Worm (Caenorhabditis elegans) whole organism, late embryonic: ENCODE data around the gene R07A4.2.

Source experiments
- ama-1 ChIP-seq: fragments of 150-350 bp; optimal IDR thresholded peaks from 2 replicates; lab custom pipeline; 2014
- ceh-2 ChIP-seq: sonication (generic microtip); optimal IDR thresholded peaks from 2 replicates; lab custom pipeline; 2016; ENCODE audit warnings: missing genotype, missing genetic modification characterization, missing compliant biosample characterization
- ceh-34 ChIP-seq: sonication (generic microtip); optimal IDR thresholded peaks from 2 replicates; lab custom pipeline; 2016; ENCODE audit warnings: mild to moderate bottlenecking, missing genetic modification characterization, missing compliant biosample characterization
- dve-1 ChIP-seq: sonication (generic microtip); optimal IDR thresholded peaks from 2 replicates; lab custom pipeline; 2017; ENCODE audit warnings: antibody characterized with exemption, mild to moderate bottlenecking, missing genetic modification characterization, missing compliant biosample characterization
- elt-2 ChIP-seq: sonication (generic microtip); optimal IDR thresholded peaks from 2 replicates; lab custom pipeline; 2016; ENCODE audit warnings: missing genetic modification reagents, missing genetic modification characterization, missing compliant biosample characterization
- ets-4 ChIP-seq: sonication (generic microtip); optimal IDR thresholded peaks from 2 replicates; lab custom pipeline; 2016; ENCODE audit warnings: missing genetic modification characterization, missing compliant biosample characterization
- fkh-6 ChIP-seq: sonication (generic microtip); optimal IDR thresholded peaks from 2 replicates; lab custom pipeline; 2016; ENCODE audit warnings: missing genetic modification characterization, missing compliant biosample characterization
- nhr-11 ChIP-seq: fragments of 150-350 bp; optimal IDR thresholded peaks from 2 replicates; lab custom pipeline; 2014; ENCODE audit warnings: missing biosample characterization, missing genetic modification characterization
- pha-4 ChIP-seq: fragments of 150-350 bp; optimal IDR thresholded peaks from 2 replicates; lab custom pipeline; 2018; ENCODE audit warnings: missing biosample characterization, missing genetic modification reagents, missing genetic modification characterization
- rnt-1 ChIP-seq: sonication (generic microtip); optimal IDR thresholded peaks from 2 replicates; lab custom pipeline; 2016; ENCODE audit warnings: missing genetic modification characterization, missing compliant biosample characterization
- sox-4 ChIP-seq: sonication (generic microtip); optimal IDR thresholded peaks from 2 replicates; lab custom pipeline; 2017; ENCODE audit warnings: mild to moderate bottlenecking, missing genetic modification characterization, inconsistent platforms, missing compliant biosample characterization
- ttx-3 ChIP-seq: sonication (generic microtip); optimal IDR thresholded peaks from 2 replicates; lab custom pipeline; 2016; ENCODE audit warnings: missing genetic modification reagents, missing genetic modification characterization, missing compliant biosample characterization
- unc-55 ChIP-seq: sonication (generic microtip); optimal IDR thresholded peaks from 2 replicates; lab custom pipeline; 2017; ENCODE audit warnings: missing biosample characterization, missing genetic modification reagents, missing genetic modification characterization

DNA sequence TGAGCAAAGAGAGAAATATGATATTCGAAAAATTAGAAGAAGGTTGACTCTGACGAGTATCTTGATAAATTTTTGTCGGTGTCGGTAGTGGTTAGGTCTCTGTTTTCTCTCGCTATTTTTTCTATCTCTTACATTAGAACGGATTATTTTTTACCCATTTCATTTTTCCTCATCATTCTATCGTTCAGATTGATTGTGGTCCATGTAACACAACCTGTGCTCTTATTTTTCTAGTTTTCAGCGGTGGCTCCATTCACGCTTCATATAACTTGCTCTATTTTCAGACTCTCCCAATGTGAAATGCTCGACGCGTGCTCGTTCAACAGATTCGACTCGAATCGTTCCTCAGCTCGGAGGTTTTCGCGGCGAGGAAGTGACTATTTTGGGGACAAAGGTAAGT lies 12.3 kb downstream of the R07A4.2 start, which contains the start of gene egl-36:
- TF ChIP-seq sox-4 (tag; lab: Kevin White, UChicago) (no peak), ceh-34 (tag; lab: Kevin White, UChicago) (no peak), unc-55 (GFP tag; lab: Kevin White, UChicago) (no peak), nhr-11 (tag; lab: Kevin White, UChicago) (no peak), ceh-2 (no peak), rnt-1 (tag; lab: Kevin White, UChicago) (no peak), ets-4 (tag; lab: Kevin White, UChicago) (no peak), dve-1 (tag; lab: Kevin White, UChicago) (no peak), pha-4 (tag; lab: Kevin White, UChicago) (no peak), fkh-6 (tag; lab: Kevin White, UChicago) (no peak), elt-2 (tag; lab: Kevin White, UChicago) (no peak), ama-1 (no peak), ttx-3 (tag; lab: Kevin White, UChicago) (no peak)
